Worm (Caenorhabditis elegans): Measurements from ENCODE around the gene pfas-1.

The pfas-1 gene

ce11 chrIII:4584068-4584566 lies 59.0 kb downstream of the pfas-1 start, which contains the start of gene F35G12.5:
TSS of gene F35G12.5 (plus strand) at chrIII:4584118.
- TF ChIP-seq cog-1 (tag; optimal IDR thresholded peaks at IDR 0.05), result no peak
- TF ChIP-seq T22C8.4 (GFP tag; IDR thresholded peaks at IDR 0.05), result no peak
- no peak for TF ChIP-seq tab-1 (GFP tag; IDR thresholded peaks at IDR 0.05)
- TF ChIP-seq flt-1 (GFP tag; IDR thresholded peaks at IDR 0.05), result no peak
- no peak for TF ChIP-seq ztf-23 (GFP tag; IDR thresholded peaks at IDR 0.05)

ce11 chrIII:4581495-4581894 lies 61.6 kb downstream of the pfas-1 start, which contains the start of gene F35G12.12:
TSS of gene F35G12.12 (plus strand) at chrIII:4581795.
- no peak for TF ChIP-seq tab-1 (GFP tag; IDR thresholded peaks at IDR 0.05)
- no peak for TF ChIP-seq med-1 (GFP tag; optimal IDR thresholded peaks at IDR 0.05; ENCODE audit: insufficient read depth)
- TF ChIP-seq T22C8.4 (GFP tag; IDR thresholded peaks at IDR 0.05), result no peak
- TF ChIP-seq flt-1 (GFP tag; IDR thresholded peaks at IDR 0.05), result no peak
- no peak for TF ChIP-seq cog-1 (tag; optimal IDR thresholded peaks at IDR 0.05)
- no peak for TF ChIP-seq ref-1 (GFP tag; conservative IDR thresholded peaks at IDR 0.05)
- no peak for TF ChIP-seq klf-2 (GFP tag; conservative IDR thresholded peaks at IDR 0.05)

- TF ChIP-seq cog-1 (tag; optimal IDR thresholded peaks at IDR 0.05), result peak; percentile 12
- no peak for TF ChIP-seq flt-1 (GFP tag; IDR thresholded peaks at IDR 0.05)
- peak; percentile 5 for TF ChIP-seq med-1 (GFP tag; optimal IDR thresholded peaks at IDR 0.05; ENCODE audit: insufficient read depth)
- TF ChIP-seq T22C8.4 (GFP tag; IDR thresholded peaks at IDR 0.05), result no peak
- TF ChIP-seq ztf-23 (GFP tag; IDR thresholded peaks at IDR 0.05), result no peak
- no peak for TF ChIP-seq ztf-29 (GFP tag; IDR thresholded peaks at IDR 0.05)
- TF ChIP-seq tab-1 (GFP tag; IDR thresholded peaks at IDR 0.05), result no peak
- TF ChIP-seq klf-2 (GFP tag; conservative IDR thresholded peaks at IDR 0.05), result no peak
- TF ChIP-seq ref-1 (GFP tag; conservative IDR thresholded peaks at IDR 0.05), result no peak
Observed at ce11 chrIII:4578385-4578903, 64.7 kb downstream of the pfas-1 start, which contains the start of the genes sel-5 and wdr-48. TSS of gene sel-5 (minus strand) at chrIII:4578437. TSS of gene wdr-48 (plus strand) at chrIII:4578853.
